Worm (Caenorhabditis elegans) whole organism, L4 larva: Measurements from ENCODE around the gene cka-1.

Experiments used
- F49E8.2 ChIP-seq: sonication (generic microtip); optimal IDR thresholded peaks from 2 replicates; lab custom pipeline; 2016; ENCODE audit warnings: missing compliant biosample characterization, mild to moderate bottlenecking, missing genetic modification characterization, borderline replicate concordance
- Y5F2A.4 ChIP-seq: fragments of 200-800 bp; sonication (Bioruptor generic); optimal IDR thresholded peaks from 2 replicates; lab custom pipeline; 2018; ENCODE audit warnings: mild to moderate bottlenecking, missing genetic modification characterization, missing compliant biosample characterization
- ZK337.2 ChIP-seq: fragments of 200-800 bp; sonication (Bioruptor generic); IDR thresholded peaks from 2 replicates; pipeline ENCODE4 v1.3.6; 2022; ENCODE audit warnings: missing genetic modification reagents, missing genetic modification characterization, missing compliant biosample characterization
- ceh-44 ChIP-seq: fragments of 200-800 bp; sonication (Bioruptor generic); IDR thresholded peaks from 2 replicates; pipeline ENCODE4 v1.3.6; 2022; ENCODE audit warnings: missing genetic modification reagents, missing genetic modification characterization, missing compliant biosample characterization
- fos-1 ChIP-seq: fragments of 150-350 bp; optimal IDR thresholded peaks from 2 replicates; lab custom pipeline; 2014; ENCODE audit warnings: missing biosample characterization, missing genetic modification characterization
- hlh-30 ChIP-seq: sonication (generic microtip); optimal IDR thresholded peaks from 2 replicates; lab custom pipeline; 2017; ENCODE audit warnings: antibody characterized with exemption, mild to moderate bottlenecking, missing genetic modification characterization, missing compliant biosample characterization; ENCODE audit not compliant: insufficient read depth
- lin-1 ChIP-seq: fragments of 200-800 bp; sonication (Bioruptor generic); IDR thresholded peaks from 2 replicates; pipeline ENCODE4 v1.3.6; 2022; ENCODE audit warnings: missing genetic modification reagents, missing genetic modification characterization, missing compliant biosample characterization
- lin-13 ChIP-seq: fragments of 150-350 bp; optimal IDR thresholded peaks from 2 replicates; lab custom pipeline; 2014; ENCODE audit warnings: missing biosample characterization, missing genetic modification reagents, missing genetic modification characterization
- lin-15B ChIP-seq: fragments of 150-350 bp; sonication (generic microtip); optimal IDR thresholded peaks from 3 replicates; lab custom pipeline; 2014; ENCODE audit warnings: missing biosample characterization, missing genetic modification characterization
- lin-39 ChIP-seq: fragments of 150-350 bp; optimal IDR thresholded peaks from 2 replicates; lab custom pipeline; 2014; ENCODE audit warnings: missing biosample characterization, missing genetic modification reagents, missing genetic modification characterization
- madf-9 ChIP-seq: fragments of 200-800 bp; sonication (Bioruptor generic); conservative IDR thresholded peaks from 2 replicates; pipeline ENCODE4 v1.3.6; 2022; ENCODE audit warnings: missing genetic modification reagents, missing genetic modification characterization, missing compliant biosample characterization
- nhr-11 ChIP-seq: fragments of 150-350 bp; optimal IDR thresholded peaks from 2 replicates; lab custom pipeline; 2014; ENCODE audit warnings: missing biosample characterization, missing genetic modification characterization
- pha-4 ChIP-seq, 2 experiments: fragments of 150-350 bp in 1 of 2; fragments of 200-800 bp in 1 of 2; sonication (Bioruptor generic) in 1 of 2; IDR thresholded peaks in 1 of 2; optimal IDR thresholded peaks in 1 of 2; 2 replicates each; pipeline versions ENCODE4 v1.3.6 to Lab custom; 2014 to 2022; ENCODE audit warnings: missing genetic modification characterization in 2 of 2, missing genetic modification reagents in 2 of 2, missing biosample characterization in 1 of 2, missing compliant biosample characterization in 1 of 2
- sdz-12 ChIP-seq: fragments of 200-800 bp; sonication (Bioruptor generic); optimal IDR thresholded peaks from 2 replicates; lab custom pipeline; 2018; ENCODE audit warnings: mild to moderate bottlenecking, missing genetic modification characterization, missing compliant biosample characterization

ce11 chrIV:9739001-9739400, 1.6 kb upstream of the cka-1 start:
- TF ChIP-seq Y5F2A.4 (GFP tag; lab: Kevin White, UChicago) (no peak), lin-39 (tag; lab: Kevin White, UChicago) (no peak), lin-15B (tag; lab: Kevin White, UChicago) (no peak), F49E8.2 (tag; lab: Kevin White, UChicago) (peak; percentile 28), madf-9 (GFP tag; lab: Robert Waterston, UW) (no peak), hlh-30 (tag; lab: Kevin White, UChicago) (no peak), ceh-44 (GFP tag; lab: Robert Waterston, UW) (no peak), lin-13 (GFP tag; lab: Kevin White, UChicago) (no peak), nhr-11 (tag; lab: Kevin White, UChicago) (no peak), lin-1 (no peak), sdz-12 (GFP tag; lab: Kevin White, UChicago) (no peak), pha-4 (GFP tag; IDR thresholded peaks at IDR 0.05; lab: Robert Waterston, UW) (no peak), pha-4 (tag; optimal IDR thresholded peaks at IDR 0.05; lab: Kevin White, UChicago) (no peak), ZK337.2 (no peak), fos-1 (tag; lab: Kevin White, UChicago) (no peak)
